Fruit fly (Drosophila melanogaster) whole organism, embryonic: Measurements from ENCODE around the gene CG43880.

Source experiments
- Atf3 ChIP-seq: fragments of 200-800 bp; sonication (Bioruptor generic); optimal IDR thresholded peaks from 3 replicates; lab custom pipeline; 2016; ENCODE audit warnings: missing biosample characterization, missing genetic modification characterization
- Bdp1 ChIP-seq: fragments of 200-800 bp; sonication (Bioruptor generic); optimal IDR thresholded peaks from 3 replicates; lab custom pipeline; 2016; ENCODE audit warnings: missing biosample characterization, missing genetic modification characterization
- CG10462 ChIP-seq: fragments of 200-800 bp; sonication (Bioruptor generic); optimal IDR thresholded peaks from 2 replicates; lab custom pipeline; 2016; ENCODE audit warnings: missing biosample characterization, missing genetic modification characterization
- CG10959 ChIP-seq: fragments of 200-800 bp; sonication (Bioruptor generic); IDR thresholded peaks from 2 replicates; pipeline ENCODE4 v1.3.6; 2022; ENCODE audit warnings: missing biosample characterization, missing genetic modification characterization
- CG11456 ChIP-seq: fragments of 200-800 bp; sonication (Bioruptor generic); IDR thresholded peaks from 3 replicates; pipeline ENCODE4 v1.3.6; 2022; ENCODE audit warnings: missing biosample characterization, missing genetic modification characterization
- CG13424 ChIP-seq: fragments of 200-800 bp; sonication (Bioruptor generic); optimal IDR thresholded peaks from 2 replicates; lab custom pipeline; 2019; ENCODE audit warnings: missing biosample characterization, mild to moderate bottlenecking, missing genetic modification characterization, moderate library complexity
- CG15011 ChIP-seq: fragments of 200-800 bp; sonication (Bioruptor generic); optimal IDR thresholded peaks from 3 replicates; lab custom pipeline; 2018; ENCODE audit warnings: missing biosample characterization, mild to moderate bottlenecking, missing genetic modification characterization
- CG16813 ChIP-seq: fragments of 200-800 bp; sonication (Bioruptor generic); IDR thresholded peaks from 3 replicates; pipeline ENCODE4 v1.3.6; 2022; ENCODE audit warnings: missing biosample characterization, missing genetic modification characterization; ENCODE audit not compliant: partially characterized antibody
- CG17359 ChIP-seq: fragments of 200-800 bp; sonication (Bioruptor generic); optimal IDR thresholded peaks from 3 replicates; lab custom pipeline; 2018; ENCODE audit warnings: missing biosample characterization, mild to moderate bottlenecking, missing genetic modification characterization, moderate library complexity
- CG17361 ChIP-seq: fragments of 200-800 bp; sonication (Bioruptor generic); IDR thresholded peaks from 3 replicates; pipeline ENCODE4 v1.3.6; 2022; ENCODE audit warnings: missing biosample characterization, missing genetic modification characterization
- CG18619 ChIP-seq: fragments of 200-800 bp; sonication (Bioruptor generic); optimal IDR thresholded peaks from 3 replicates; lab custom pipeline; 2017; ENCODE audit warnings: missing biosample characterization, mild to moderate bottlenecking, missing genetic modification characterization
- CG2199 ChIP-seq: fragments of 200-800 bp; sonication (Bioruptor generic); IDR thresholded peaks from 3 replicates; pipeline ENCODE4 v1.3.6; 2022; ENCODE audit warnings: missing biosample characterization, missing genetic modification characterization
- CG2678 ChIP-seq: fragments of 200-800 bp; sonication (Bioruptor generic); optimal IDR thresholded peaks from 3 replicates; lab custom pipeline; 2019; ENCODE audit warnings: missing biosample characterization, mild to moderate bottlenecking, missing genetic modification characterization, moderate library complexity
- CG2712 ChIP-seq: fragments of 200-800 bp; optimal IDR thresholded peaks from 3 replicates; lab custom pipeline; 2019; ENCODE audit warnings: missing biosample characterization, mild to moderate bottlenecking, missing genetic modification characterization, moderate library complexity
- CG32767 ChIP-seq: fragments of 200-800 bp; sonication (Bioruptor generic); IDR thresholded peaks from 2 replicates; pipeline ENCODE4 v1.3.6; 2022; ENCODE audit warnings: missing biosample characterization, missing genetic modification characterization
- CG6813 ChIP-seq: fragments of 200-800 bp; sonication (Bioruptor generic); optimal IDR thresholded peaks from 2 replicates; lab custom pipeline; 2017; ENCODE audit warnings: missing biosample characterization, missing genetic modification characterization, mild to moderate bottlenecking, moderate library complexity, missing genetic modification reagents
- CG7357 ChIP-seq: fragments of 200-800 bp; sonication (Bioruptor generic); IDR thresholded peaks from 3 replicates; pipeline ENCODE4 v1.3.6; 2022; ENCODE audit warnings: missing biosample characterization, missing genetic modification characterization
- CG7372 ChIP-seq: fragments of 200-800 bp; sonication (Bioruptor generic); IDR thresholded peaks from 2 replicates; pipeline ENCODE4 v1.3.6; 2022; ENCODE audit warnings: missing biosample characterization, missing genetic modification characterization
- CG8089 ChIP-seq: fragments of 200-800 bp; sonication (Bioruptor generic); optimal IDR thresholded peaks from 3 replicates; lab custom pipeline; 2016; ENCODE audit warnings: missing biosample characterization, missing genetic modification characterization
- CG8281 ChIP-seq: fragments of 200-800 bp; sonication (Bioruptor generic); optimal IDR thresholded peaks from 2 replicates; lab custom pipeline; 2018; ENCODE audit warnings: missing biosample characterization, mild to moderate bottlenecking, missing genetic modification characterization, moderate library complexity
- CG9437 ChIP-seq: fragments of 200-800 bp; sonication (Bioruptor generic); optimal IDR thresholded peaks from 2 replicates; lab custom pipeline; 2018; ENCODE audit warnings: missing biosample characterization, mild to moderate bottlenecking, missing genetic modification characterization
- CG9932 ChIP-seq: fragments of 200-800 bp; sonication (Bioruptor generic); IDR thresholded peaks from 2 replicates; pipeline ENCODE4 v1.3.6; 2022; ENCODE audit warnings: missing biosample characterization, missing genetic modification characterization
- D19A ChIP-seq: fragments of 200-800 bp; optimal IDR thresholded peaks from 3 replicates; lab custom pipeline; 2019; ENCODE audit warnings: missing biosample characterization, mild to moderate bottlenecking, missing genetic modification characterization, moderate library complexity
- Dref ChIP-seq: fragments of 200-800 bp; sonication (Bioruptor generic); IDR thresholded peaks from 2 replicates; pipeline ENCODE4 v1.3.6; 2022; ENCODE audit warnings: missing biosample characterization, missing genetic modification characterization
- Gug ChIP-seq: fragments of 200-800 bp; sonication (Bioruptor generic); IDR thresholded peaks from 4 replicates; pipeline ENCODE4 v1.3.6; 2022; ENCODE audit warnings: missing biosample characterization, missing genetic modification characterization
- H15 ChIP-seq: fragments of 200-800 bp; sonication (Bioruptor generic); IDR thresholded peaks from 3 replicates; pipeline ENCODE4 v1.3.6; 2022; ENCODE audit warnings: missing biosample characterization, missing genetic modification characterization
- HmgD ChIP-seq: fragments of 200-800 bp; sonication (Bioruptor generic); optimal IDR thresholded peaks from 3 replicates; lab custom pipeline; 2016; ENCODE audit warnings: missing biosample characterization, missing genetic modification characterization
- Mes4 ChIP-seq: fragments of 200-800 bp; sonication (Bioruptor generic); optimal IDR thresholded peaks from 2 replicates; lab custom pipeline; 2016; ENCODE audit warnings: missing biosample characterization, missing genetic modification characterization
- Rx ChIP-seq: fragments of 200-800 bp; sonication (Bioruptor generic); IDR thresholded peaks from 2 replicates; pipeline ENCODE4 v1.3.6; 2022; ENCODE audit warnings: missing biosample characterization, missing genetic modification characterization
- Scr ChIP-seq: fragments of 200-800 bp; sonication (Bioruptor generic); IDR thresholded peaks from 2 replicates; pipeline ENCODE4 v1.3.6; 2022; ENCODE audit warnings: missing biosample characterization, missing genetic modification characterization; ENCODE audit not compliant: partially characterized antibody
- Side ChIP-seq: fragments of 200-800 bp; sonication (Bioruptor generic); optimal IDR thresholded peaks from 2 replicates; lab custom pipeline; 2016; ENCODE audit warnings: missing biosample characterization, missing genetic modification characterization
- Vsx1 ChIP-seq: fragments of 200-800 bp; sonication (Bioruptor generic); optimal IDR thresholded peaks from 2 replicates; lab custom pipeline; 2017; ENCODE audit warnings: missing biosample characterization, mild to moderate bottlenecking, missing genetic modification characterization, missing genetic modification reagents
- Xrp1 ChIP-seq: fragments of 200-800 bp; sonication (Bioruptor generic); IDR thresholded peaks from 2 replicates; pipeline ENCODE4 v1.3.6; 2022; ENCODE audit warnings: missing biosample characterization, missing genetic modification characterization
- ac ChIP-seq: fragments of 200-800 bp; sonication (Bioruptor generic); optimal IDR thresholded peaks from 3 replicates; lab custom pipeline; 2017; ENCODE audit warnings: missing biosample characterization, mild to moderate bottlenecking, missing genetic modification characterization
- bcd ChIP-seq: fragments of 200-800 bp; sonication (Bioruptor generic); optimal IDR thresholded peaks from 2 replicates; lab custom pipeline; 2017; ENCODE audit warnings: missing biosample characterization, mild to moderate bottlenecking, missing genetic modification characterization
- cad ChIP-seq: fragments of >200 bp; optimal IDR thresholded peaks from 2 replicates; lab custom pipeline; 2017; ENCODE audit warnings: missing biosample characterization, missing genetic modification characterization
- cg ChIP-seq: fragments of 200-800 bp; sonication (Bioruptor generic); optimal IDR thresholded peaks from 3 replicates; lab custom pipeline; 2019; ENCODE audit warnings: missing biosample characterization, mild to moderate bottlenecking, missing genetic modification characterization, moderate library complexity
- corto ChIP-seq: fragments of 200-800 bp; sonication (Bioruptor generic); optimal IDR thresholded peaks from 2 replicates; lab custom pipeline; 2016; ENCODE audit warnings: missing biosample characterization, mild to moderate bottlenecking, missing genetic modification characterization, moderate library complexity
- dati ChIP-seq: fragments of 200-800 bp; sonication (Bioruptor generic); IDR thresholded peaks from 2 replicates; pipeline ENCODE4 v1.3.6; 2022; ENCODE audit warnings: missing biosample characterization, missing genetic modification characterization
- emc ChIP-seq: fragments of 200-800 bp; sonication (Bioruptor generic); optimal IDR thresholded peaks from 2 replicates; lab custom pipeline; 2016; ENCODE audit warnings: missing biosample characterization, missing genetic modification characterization
- eve ChIP-seq, 2 experiments: fragments of >200 bp; optimal IDR thresholded peaks; 2 replicates each; lab custom pipeline; 2017; ENCODE audit warnings: missing biosample characterization in 2 of 2, missing genetic modification characterization in 2 of 2
- ewg ChIP-seq: fragments of 200-800 bp; sonication (Bioruptor generic); optimal IDR thresholded peaks from 3 replicates; lab custom pipeline; 2017; ENCODE audit warnings: mild to moderate bottlenecking, missing biosample characterization, missing genetic modification reagents, missing genetic modification characterization
- eyg ChIP-seq: fragments of 200-800 bp; sonication (Bioruptor generic); optimal IDR thresholded peaks from 3 replicates; lab custom pipeline; 2016; ENCODE audit warnings: missing biosample characterization, missing genetic modification characterization
- grn ChIP-seq: fragments of 200-800 bp; sonication (Bioruptor generic); optimal IDR thresholded peaks from 3 replicates; lab custom pipeline; 2017; ENCODE audit warnings: missing biosample characterization, missing genetic modification characterization
- klu ChIP-seq: fragments of 200-800 bp; sonication (Bioruptor generic); IDR thresholded peaks from 2 replicates; pipeline ENCODE4 v1.3.6; 2022; ENCODE audit warnings: missing biosample characterization, missing genetic modification characterization
- peb ChIP-seq: fragments of 200-800 bp; sonication (Bioruptor generic); IDR thresholded peaks from 2 replicates; pipeline ENCODE4 v1.3.6; 2022; ENCODE audit warnings: missing biosample characterization, missing genetic modification characterization
- slou ChIP-seq: fragments of 200-800 bp; sonication (Bioruptor generic); optimal IDR thresholded peaks from 3 replicates; lab custom pipeline; 2016; ENCODE audit warnings: missing biosample characterization, missing genetic modification characterization
- trh ChIP-seq: fragments of 200-800 bp; sonication (Bioruptor generic); optimal IDR thresholded peaks from 2 replicates; lab custom pipeline; 2016; ENCODE audit warnings: missing biosample characterization, missing genetic modification characterization
- yki ChIP-seq: fragments of >200 bp; optimal IDR thresholded peaks from 3 replicates; lab custom pipeline; 2018
- zen ChIP-seq: fragments of 200-800 bp; sonication (Bioruptor generic); optimal IDR thresholded peaks from 3 replicates; lab custom pipeline; 2018; ENCODE audit warnings: missing biosample characterization, mild to moderate bottlenecking, missing genetic modification characterization, moderate library complexity

CG43880 gene

dm6 chr3L:7903489-7904150 is 42.5 kb downstream of the CG43880 start (continued):
- peak; percentile 81 for TF ChIP-seq CG6813
- TF ChIP-seq Dref (GFP tag; lab: Robert Waterston, UW): no peak
- TF ChIP-seq CG2678 (tag; lab: Kevin White, UChicago): peak; percentile 92
- peak; percentile 80 for TF ChIP-seq bcd (GFP tag; lab: Kevin White, UChicago)
- peak; percentile 80 for TF ChIP-seq trh (GFP tag; lab: Kevin White, UChicago)
- no peak for TF ChIP-seq corto (GFP tag; lab: Kevin White, UChicago)
- peak; percentile 64; the same call in 1 of the 2 replicates for TF ChIP-seq peb
- peak; percentile 69 for TF ChIP-seq Vsx1 (GFP tag; lab: Kevin White, UChicago)
- peak; percentile 75 for TF ChIP-seq CG9437 (GFP tag; lab: Kevin White, UChicago)
- peak; percentile 72; the same call in 2 of the 3 replicates for TF ChIP-seq CG7357
- peak; percentile 62; the same call in 1 of the 2 replicates for TF ChIP-seq CG10959
- peak; percentile 45 for TF ChIP-seq grn (GFP tag; lab: Kevin White, UChicago)
- peak; percentile 81 for TF ChIP-seq Atf3 (GFP tag; lab: Kevin White, UChicago)
- peak; percentile 45; the same call in 1 of the 2 replicates for TF ChIP-seq CG7372 (GFP tag; lab: Robert Waterston, UW)
- no peak for TF ChIP-seq CG2199 (GFP tag; lab: Robert Waterston, UW)
- peak; percentile 85 for TF ChIP-seq CG8089 (GFP tag; lab: Kevin White, UChicago)
- peak in 1 of 2 experiments; percentile 89 for TF ChIP-seq eve (GFP tag; optimal IDR thresholded peaks at IDR 0.05; lab: Kevin White, UChicago)
- TF ChIP-seq CG9932 (GFP tag; lab: Robert Waterston, UW): peak; percentile 79
- peak; percentile 81 for TF ChIP-seq Side
- TF ChIP-seq HmgD (GFP tag; lab: Kevin White, UChicago): peak; percentile 41
- peak; percentile 72 for TF ChIP-seq klu
- TF ChIP-seq CG18619 (GFP tag; lab: Kevin White, UChicago): peak; percentile 82
- peak; percentile 69 for TF ChIP-seq CG10462 (GFP tag; lab: Kevin White, UChicago)
- peak; percentile 83 for TF ChIP-seq CG8281 (tag; lab: Kevin White, UChicago)
- peak; percentile 90 for TF ChIP-seq CG13424
- no peak for TF ChIP-seq cad (GFP tag; lab: Kevin White, UChicago)
- TF ChIP-seq dati (GFP tag; lab: Robert Waterston, UW): peak; percentile 73; the same call in 1 of the 2 replicates
- peak; percentile 92 for TF ChIP-seq Xrp1
- peak; percentile 56; the same call in 2 of the 4 replicates for TF ChIP-seq Gug
- TF ChIP-seq Scr (GFP tag; lab: Robert Waterston, UW): no peak
- peak; percentile 74 for TF ChIP-seq CG15011
- peak; percentile 16 for TF ChIP-seq emc (GFP tag; lab: Kevin White, UChicago)
- peak; percentile 27; the same call in 1 of the 2 replicates for TF ChIP-seq Rx (GFP tag; lab: Robert Waterston, UW)
- peak; percentile 84 for TF ChIP-seq Mes4 (GFP tag; lab: Kevin White, UChicago)
- no peak for TF ChIP-seq yki
- peak; percentile 73 for TF ChIP-seq ac (GFP tag; lab: Kevin White, UChicago)
- TF ChIP-seq CG17359: peak; percentile 93
- TF ChIP-seq D19A: peak; percentile 86
- TF ChIP-seq zen (tag; lab: Kevin White, UChicago): peak; percentile 67
- TF ChIP-seq CG16813 (GFP tag; lab: Robert Waterston, UW): no peak
- peak; percentile 81 for TF ChIP-seq ewg (GFP tag; lab: Kevin White, UChicago)
- TF ChIP-seq CG11456 (GFP tag; lab: Robert Waterston, UW): peak; percentile 79
- TF ChIP-seq eyg: peak; percentile 72
- peak; percentile 4 for TF ChIP-seq slou (GFP tag; lab: Kevin White, UChicago)
- TF ChIP-seq cg (GFP tag; lab: Kevin White, UChicago): no peak
- TF ChIP-seq CG2712: peak; percentile 94
- peak; percentile 75; the same call in 1 of the 2 replicates for TF ChIP-seq CG32767 (GFP tag; lab: Robert Waterston, UW)
- peak; percentile 92 for TF ChIP-seq CG17361 (GFP tag; lab: Robert Waterston, UW)
- peak; percentile 41 for TF ChIP-seq Bdp1 (GFP tag; lab: Kevin White, UChicago)
- TF ChIP-seq H15 (GFP tag; lab: Robert Waterston, UW): peak; percentile 78
